Worm (Caenorhabditis elegans) whole organism, L2 larva: Measurements from ENCODE around the gene nhr-189.

Source experiments
- R02D3.7 ChIP-seq: fragments of 150-350 bp; optimal IDR thresholded peaks from 2 replicates; lab custom pipeline; 2014; ENCODE audit warnings: missing biosample characterization, missing genetic modification characterization
- ZK546.5 ChIP-seq: sonication (generic microtip); optimal IDR thresholded peaks from 2 replicates; lab custom pipeline; 2017; ENCODE audit warnings: missing biosample characterization, missing genetic modification characterization
- ama-1 ChIP-seq: fragments of 150-350 bp; optimal IDR thresholded peaks from 2 replicates; lab custom pipeline; 2018; ENCODE audit warnings: inconsistent platforms
- crh-2 ChIP-seq: sonication (generic microtip); optimal IDR thresholded peaks from 2 replicates; lab custom pipeline; 2017; ENCODE audit warnings: missing biosample characterization, missing genetic modification characterization
- egl-27 ChIP-seq: sonication (generic microtip); optimal IDR thresholded peaks from 3 replicates; lab custom pipeline; 2017; ENCODE audit warnings: missing biosample characterization, missing genetic modification reagents, missing genetic modification characterization
- elt-1 ChIP-seq: fragments of 150-350 bp; optimal IDR thresholded peaks from 2 replicates; lab custom pipeline; 2014; ENCODE audit warnings: missing biosample characterization, missing genetic modification characterization
- lsy-2 ChIP-seq, 2 experiments: fragments of 150-350 bp in 1 of 2; sonication (generic microtip) in 1 of 2; optimal IDR thresholded peaks; 2 replicates each; lab custom pipeline; 2014 to 2017; ENCODE audit warnings: missing biosample characterization in 2 of 2, missing genetic modification characterization in 2 of 2
- nhr-12 ChIP-seq: fragments of 150-350 bp; optimal IDR thresholded peaks from 2 replicates; lab custom pipeline; 2014; ENCODE audit warnings: missing biosample characterization, missing genetic modification characterization
- nhr-77 ChIP-seq: fragments of 150-350 bp; optimal IDR thresholded peaks from 2 replicates; lab custom pipeline; 2014; ENCODE audit warnings: missing biosample characterization, missing genetic modification characterization
- skn-1 ChIP-seq: sonication (generic microtip); optimal IDR thresholded peaks from 2 replicates; lab custom pipeline; 2017; ENCODE audit warnings: missing biosample characterization, missing genetic modification characterization
- snpc-4 ChIP-seq: fragments of 150-350 bp; optimal IDR thresholded peaks from 2 replicates; lab custom pipeline; 2014; ENCODE audit warnings: missing biosample characterization, missing genetic modification characterization
- unc-39 ChIP-seq: fragments of 150-350 bp; optimal IDR thresholded peaks from 2 replicates; lab custom pipeline; 2014; ENCODE audit warnings: missing biosample characterization, missing genetic modification characterization
- unc-55 ChIP-seq: fragments of 150-350 bp; sonication (generic microtip); optimal IDR thresholded peaks from 3 replicates; lab custom pipeline; 2014; ENCODE audit warnings: missing biosample characterization, missing genetic modification reagents, missing genetic modification characterization
- unc-62 ChIP-seq: fragments of 150-350 bp; optimal IDR thresholded peaks from 2 replicates; lab custom pipeline; 2014; ENCODE audit warnings: missing biosample characterization, missing genetic modification reagents, missing genetic modification characterization

DNA sequence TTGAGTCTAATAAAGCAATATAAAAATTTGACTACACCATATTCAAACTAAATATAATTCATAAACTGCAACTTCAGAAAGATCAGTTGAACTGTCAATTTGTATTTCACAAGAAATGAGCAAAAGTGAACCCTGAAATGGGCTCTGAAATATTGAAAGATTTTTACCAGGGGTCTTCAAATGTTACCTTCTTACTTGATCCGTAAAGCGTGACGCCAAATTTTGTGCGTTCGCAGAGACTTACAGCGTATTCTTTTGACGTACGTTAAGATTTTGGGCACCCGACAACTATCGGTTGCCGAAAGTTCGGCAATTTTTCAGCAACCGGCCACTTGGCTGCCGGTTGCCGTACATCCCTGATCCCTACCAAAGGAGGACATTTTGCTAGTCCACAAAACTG lies 50.0 kb downstream of the nhr-189 start:
- no peak for TF ChIP-seq unc-39 (tag; lab: Kevin White, UChicago)
- TF ChIP-seq crh-2: no peak
- no peak for TF ChIP-seq R02D3.7 (tag; lab: Kevin White, UChicago)
- TF ChIP-seq nhr-12 (tag; lab: Kevin White, UChicago): no peak
- TF ChIP-seq skn-1: no peak
- TF ChIP-seq nhr-77 (tag; lab: Kevin White, UChicago): no peak
- no peak for TF ChIP-seq unc-62
- TF ChIP-seq elt-1 (tag; lab: Kevin White, UChicago): no peak
- TF ChIP-seq egl-27 (tag; lab: Kevin White, UChicago): no peak
- no peak for TF ChIP-seq unc-55 (GFP tag; lab: Kevin White, UChicago)
- no peak for TF ChIP-seq ama-1
- no peak for TF ChIP-seq lsy-2 (tag; optimal IDR thresholded peaks at IDR 0.05; lab: Kevin White, UChicago)
- TF ChIP-seq ZK546.5 (tag; lab: Kevin White, UChicago): no peak
- TF ChIP-seq snpc-4 (tag; lab: Kevin White, UChicago): no peak
